Worm (Caenorhabditis elegans) whole organism, midembryonic: ENCODE measurements around the gene F40H3.1.

ENCODE experiments used
- T22C8.4 ChIP-seq: fragments of 200-800 bp; sonication (Bioruptor generic); IDR thresholded peaks from 2 replicates; pipeline ENCODE4 v1.3.6; 2022; ENCODE audit warnings: missing genetic modification characterization, missing compliant biosample characterization
- cog-1 ChIP-seq: sonication (generic microtip); optimal IDR thresholded peaks from 2 replicates; lab custom pipeline; 2016; ENCODE audit warnings: missing genetic modification characterization, missing compliant biosample characterization
- flt-1 ChIP-seq: fragments of 200-800 bp; sonication (Bioruptor generic); IDR thresholded peaks from 2 replicates; pipeline ENCODE4 v1.3.6; 2022; ENCODE audit warnings: missing genetic modification characterization, missing compliant biosample characterization
- klf-2 ChIP-seq: fragments of 200-800 bp; sonication (Bioruptor generic); conservative IDR thresholded peaks from 2 replicates; pipeline ENCODE4 v1.3.6; 2022; ENCODE audit warnings: missing genetic modification reagents, missing genetic modification characterization, missing compliant biosample characterization
- med-1 ChIP-seq: sonication (generic microtip); optimal IDR thresholded peaks from 2 replicates; lab custom pipeline; 2017; ENCODE audit warnings: missing genetic modification characterization, mild to moderate bottlenecking, missing compliant biosample characterization, antibody characterized with exemption, missing genetic modification reagents; ENCODE audit not compliant: insufficient read depth
- ref-1 ChIP-seq: fragments of 200-800 bp; sonication (Bioruptor generic); conservative IDR thresholded peaks from 2 replicates; pipeline ENCODE4 v1.3.6; 2022; ENCODE audit warnings: missing genetic modification reagents, missing genetic modification characterization, missing compliant biosample characterization
- tab-1 ChIP-seq: fragments of 200-800 bp; sonication (Bioruptor generic); IDR thresholded peaks from 2 replicates; pipeline ENCODE4 v1.3.6; 2022; ENCODE audit warnings: missing genetic modification characterization, missing compliant biosample characterization
- ztf-23 ChIP-seq: fragments of 200-800 bp; sonication (Bioruptor generic); IDR thresholded peaks from 2 replicates; pipeline ENCODE4 v1.3.6; 2022; ENCODE audit warnings: missing genetic modification reagents, missing genetic modification characterization, missing compliant biosample characterization
- ztf-29 ChIP-seq: fragments of 200-800 bp; sonication (Bioruptor generic); IDR thresholded peaks from 2 replicates; pipeline ENCODE4 v1.3.6; 2022; ENCODE audit warnings: missing genetic modification reagents, missing genetic modification characterization, missing compliant biosample characterization

The F40H3.1 gene

DNA sequence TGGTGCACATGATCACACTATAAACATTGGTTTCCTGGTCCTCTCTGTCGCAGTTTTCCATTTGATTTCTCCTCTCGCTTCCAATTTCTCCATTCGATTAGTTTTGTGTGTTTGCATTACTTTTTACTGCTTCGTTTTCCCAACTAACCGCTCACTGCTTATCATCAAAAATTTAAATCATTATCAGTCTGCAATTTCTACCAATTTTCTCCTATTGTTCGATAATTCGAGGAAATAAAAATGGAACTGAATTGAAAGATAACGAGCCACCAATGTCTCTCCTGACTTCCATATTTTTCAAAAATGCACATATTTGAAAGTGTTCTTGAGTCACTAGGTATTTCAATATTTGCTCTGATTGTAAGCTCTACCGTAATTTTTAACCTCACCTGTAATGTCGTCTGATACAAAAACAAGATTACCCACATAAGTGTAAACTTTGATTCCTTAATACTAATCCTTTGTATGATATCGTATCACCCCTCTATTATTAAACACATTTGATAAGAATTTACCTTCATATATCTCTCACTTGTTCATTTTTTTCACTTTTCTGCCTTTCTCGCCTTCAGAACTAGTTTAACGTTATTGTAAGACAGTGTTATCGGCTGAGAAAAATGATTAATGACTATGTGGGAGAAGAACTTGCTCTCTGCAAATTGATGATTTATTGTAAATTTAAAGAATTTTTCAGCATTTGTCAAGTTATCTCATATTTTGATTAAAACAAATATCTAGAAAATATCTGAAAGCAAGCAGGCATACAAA lies 1.5 kb upstream of the F40H3.1 start:
- TF ChIP-seq tab-1: no peak
- TF ChIP-seq flt-1 (GFP tag; lab: Robert Waterston, UW): no peak
- TF ChIP-seq cog-1 (tag; lab: Kevin White, UChicago): no peak
- TF ChIP-seq ref-1 (GFP tag; lab: Robert Waterston, UW): no peak
- no peak for TF ChIP-seq T22C8.4 (GFP tag; lab: Robert Waterston, UW)
- TF ChIP-seq ztf-29 (GFP tag; lab: Robert Waterston, UW): no peak

DNA sequence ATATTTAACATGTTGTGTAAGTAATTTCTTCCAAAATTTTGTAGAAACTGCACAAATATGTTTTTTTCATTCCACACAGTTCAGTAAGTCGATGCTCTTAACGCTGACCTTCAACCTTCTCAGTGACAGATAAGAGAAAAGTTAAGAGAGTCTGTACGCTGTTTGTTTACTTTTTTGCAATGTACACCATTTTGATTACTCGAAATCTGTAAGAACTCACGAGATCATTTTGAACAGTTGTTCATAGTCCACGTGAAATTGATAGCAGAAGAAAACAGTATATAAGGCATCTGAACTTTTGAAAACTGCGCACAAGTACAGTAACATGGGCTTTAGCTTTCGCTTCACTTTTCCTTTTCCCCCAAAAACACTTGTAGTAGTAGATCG lies 895 bp upstream of the F40H3.1 start:
- no peak for TF ChIP-seq ztf-29 (GFP tag; lab: Robert Waterston, UW)
- no peak for TF ChIP-seq cog-1 (tag; lab: Kevin White, UChicago)
- TF ChIP-seq tab-1: no peak
- TF ChIP-seq med-1 (GFP tag; lab: Kevin White, UChicago): no peak
- TF ChIP-seq ztf-23 (GFP tag; lab: Robert Waterston, UW): no peak
- no peak for TF ChIP-seq T22C8.4 (GFP tag; lab: Robert Waterston, UW)
- TF ChIP-seq ref-1 (GFP tag; lab: Robert Waterston, UW): no peak
- no peak for TF ChIP-seq klf-2 (GFP tag; lab: Robert Waterston, UW)
- no peak for TF ChIP-seq flt-1 (GFP tag; lab: Robert Waterston, UW)

DNA sequence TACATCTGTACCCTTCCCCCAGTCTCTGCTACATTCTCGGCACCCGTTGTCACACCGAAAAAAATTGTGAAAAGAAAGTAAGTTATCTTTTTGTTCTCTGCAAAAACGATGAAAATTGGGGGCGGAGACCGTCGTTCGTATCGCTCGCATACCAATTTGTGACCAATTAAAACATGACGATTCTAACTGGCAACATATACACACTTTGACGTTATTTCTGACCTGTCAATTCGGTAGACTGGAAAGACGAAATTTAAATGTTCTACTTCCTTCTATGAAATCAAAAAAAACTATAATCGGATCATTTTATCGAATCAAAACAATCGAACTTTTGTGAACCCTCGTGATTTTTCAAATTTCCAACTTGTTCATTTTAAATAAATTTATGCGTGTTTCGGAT lies 921 bp downstream of the F40H3.1 start:
- no peak for TF ChIP-seq ztf-23 (GFP tag; lab: Robert Waterston, UW)

DNA sequence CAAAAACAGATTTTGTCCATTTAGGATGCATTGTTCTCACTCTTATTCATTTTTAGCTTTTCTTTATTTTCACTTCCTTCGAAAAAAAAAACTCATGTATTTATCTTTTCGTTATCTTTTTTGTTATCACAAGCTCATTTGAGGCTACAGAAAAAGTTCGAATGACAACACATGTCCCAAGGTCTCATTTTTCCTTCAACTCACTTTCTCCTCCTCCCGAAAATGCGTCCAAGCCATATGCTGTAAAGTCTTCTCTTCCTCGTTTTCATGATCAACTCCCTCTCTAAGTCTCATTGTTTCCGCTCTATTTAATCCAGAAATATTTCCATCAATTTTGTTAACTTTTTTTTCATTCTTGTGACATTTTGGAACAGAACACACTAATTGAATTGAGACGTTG lies 1.7 kb downstream of the F40H3.1 start:
- TF ChIP-seq cog-1 (tag; lab: Kevin White, UChicago) (no peak), flt-1 (GFP tag; lab: Robert Waterston, UW) (no peak), T22C8.4 (GFP tag; lab: Robert Waterston, UW) (no peak), ztf-29 (GFP tag; lab: Robert Waterston, UW) (no peak), med-1 (GFP tag; lab: Kevin White, UChicago) (no peak), tab-1 (no peak)

DNA sequence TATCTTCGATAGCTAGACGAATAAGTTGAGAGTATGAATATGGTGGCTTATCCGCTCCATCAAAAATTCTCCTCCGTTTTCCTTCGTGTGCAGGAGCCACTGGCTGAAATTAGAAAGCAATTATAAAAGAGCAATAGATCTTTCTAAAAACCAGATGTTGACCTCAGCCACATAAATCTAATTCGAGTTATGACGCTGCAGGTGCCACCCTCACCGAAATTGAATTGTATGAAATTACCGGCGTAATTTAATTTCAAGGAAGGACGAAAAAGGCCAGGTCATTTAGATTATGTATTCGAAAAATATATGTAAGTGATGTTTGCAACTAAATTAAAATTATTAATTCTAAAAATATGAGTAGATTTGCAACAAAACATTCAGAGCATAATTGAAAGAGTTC lies 11.1 kb downstream of the F40H3.1 start:
- TF ChIP-seq med-1 (GFP tag; lab: Kevin White, UChicago) (no peak), cog-1 (tag; lab: Kevin White, UChicago) (no peak), ztf-29 (GFP tag; lab: Robert Waterston, UW) (no peak)

DNA sequence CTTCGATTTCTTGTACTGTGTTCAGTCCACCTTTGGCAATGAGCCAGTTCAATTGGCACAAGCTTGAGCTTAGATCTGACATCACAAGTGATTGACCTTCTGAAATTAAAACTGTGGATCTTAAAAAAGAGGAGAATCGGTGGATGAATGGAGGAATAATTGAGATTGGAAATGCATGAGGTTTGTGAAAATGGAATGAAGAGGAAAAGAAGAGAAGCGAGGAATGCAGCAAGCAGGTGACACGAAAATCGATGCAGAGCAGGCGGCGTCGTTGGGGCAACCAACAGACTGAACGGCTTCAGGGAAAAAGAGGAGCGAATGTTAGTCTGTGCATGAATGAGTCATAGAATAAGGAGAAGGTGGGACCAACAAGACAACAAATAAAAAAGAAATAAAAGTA lies 11.7 kb downstream of the F40H3.1 start, which contains the start of gene fkh-8:
Gene fkh-8 (minus strand): TSS at position 101 of the 400 bp plus-strand sequence.
- TF ChIP-seq ref-1 (GFP tag; lab: Robert Waterston, UW): no peak
- no peak for TF ChIP-seq med-1 (GFP tag; lab: Kevin White, UChicago)
- no peak for TF ChIP-seq tab-1
- no peak for TF ChIP-seq flt-1 (GFP tag; lab: Robert Waterston, UW)
- no peak for TF ChIP-seq cog-1 (tag; lab: Kevin White, UChicago)
- no peak for TF ChIP-seq ztf-23 (GFP tag; lab: Robert Waterston, UW)

DNA sequence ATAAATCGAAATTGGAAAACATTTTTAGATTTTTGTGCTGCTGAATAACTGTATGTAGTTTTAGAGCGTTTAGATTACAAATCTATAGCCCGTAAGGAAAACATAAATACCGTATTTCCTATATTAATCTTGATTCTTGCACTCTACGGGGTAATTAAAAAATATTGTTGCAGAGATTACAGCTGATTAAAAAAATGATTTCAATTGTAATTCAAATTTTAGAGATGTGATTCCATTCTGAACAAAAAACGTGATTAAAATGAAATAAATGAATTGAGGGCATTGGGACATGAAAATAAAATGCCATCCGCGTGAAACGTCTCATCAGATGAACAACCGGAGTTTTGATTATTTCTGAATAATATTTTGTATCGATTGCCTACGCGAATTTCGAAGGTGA lies 12.9 kb downstream of the F40H3.1 start, which contains the start of gene cpb-2:
Gene cpb-2 (plus strand): TSS at position 301 of the 400 bp plus-strand sequence.
- TF ChIP-seq ref-1 (GFP tag; lab: Robert Waterston, UW): no peak
- no peak for TF ChIP-seq klf-2 (GFP tag; lab: Robert Waterston, UW)

DNA sequence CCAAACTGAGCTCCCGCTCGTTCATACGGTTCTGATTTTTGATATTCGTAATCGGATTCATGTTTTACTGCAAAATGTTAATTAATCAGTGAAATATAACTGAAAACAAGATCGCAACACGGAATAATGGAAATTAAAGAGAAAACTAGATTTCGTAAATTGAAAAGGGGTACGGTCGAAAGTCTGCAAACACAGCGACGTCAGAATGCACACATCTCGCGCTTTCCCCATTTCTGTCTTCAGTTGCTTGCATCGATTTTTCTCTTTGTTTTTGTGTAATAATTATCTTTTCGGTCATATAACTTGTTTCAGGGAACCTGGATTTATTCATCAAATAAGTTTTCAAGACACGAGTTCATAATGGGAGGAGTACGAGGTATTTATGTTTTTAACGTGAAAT lies 17.2 kb downstream of the F40H3.1 start, which contains the start of the genes rbmx-2 and C30B5.2:
Gene rbmx-2 (minus strand): TSS at position 74 of the 400 bp plus-strand sequence.
Gene C30B5.2 (plus strand): TSS at position 306 of the 400 bp plus-strand sequence.
- no peak for TF ChIP-seq ref-1 (GFP tag; lab: Robert Waterston, UW)
- TF ChIP-seq med-1 (GFP tag; lab: Kevin White, UChicago): no peak
- TF ChIP-seq tab-1: no peak
- TF ChIP-seq ztf-23 (GFP tag; lab: Robert Waterston, UW): peak; percentile 36; the same call in 1 of the 2 replicates
- peak; percentile 62 for TF ChIP-seq T22C8.4 (GFP tag; lab: Robert Waterston, UW)

DNA sequence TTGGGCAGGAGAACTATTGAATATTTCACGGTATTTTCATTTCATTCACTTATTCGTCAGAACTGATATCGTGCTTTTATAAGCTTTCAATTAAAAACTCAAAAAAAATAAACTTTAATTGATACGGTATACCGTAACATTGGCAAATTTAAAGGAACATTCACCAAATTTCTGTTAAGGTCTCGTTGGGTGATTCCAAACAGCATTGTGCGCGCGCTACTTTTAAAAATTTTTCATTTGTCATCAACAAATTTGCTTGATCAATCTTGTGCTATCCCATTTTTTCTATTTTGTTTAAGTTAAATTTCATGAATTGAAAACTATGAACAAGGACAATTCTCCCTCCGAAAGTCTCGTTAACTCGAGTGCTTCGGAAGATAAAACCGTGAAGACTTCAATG lies 18.8 kb downstream of the F40H3.1 start, which contains the start of gene szy-4:
Gene szy-4 (plus strand): TSS at position 229 of the 400 bp plus-strand sequence.
- TF ChIP-seq cog-1 (tag; lab: Kevin White, UChicago) (no peak), ztf-29 (GFP tag; lab: Robert Waterston, UW) (no peak), ztf-23 (GFP tag; lab: Robert Waterston, UW) (no peak), flt-1 (GFP tag; lab: Robert Waterston, UW) (no peak), ref-1 (GFP tag; lab: Robert Waterston, UW) (no peak), klf-2 (GFP tag; lab: Robert Waterston, UW) (no peak), T22C8.4 (GFP tag; lab: Robert Waterston, UW) (no peak), tab-1 (no peak), med-1 (GFP tag; lab: Kevin White, UChicago) (no peak)

DNA sequence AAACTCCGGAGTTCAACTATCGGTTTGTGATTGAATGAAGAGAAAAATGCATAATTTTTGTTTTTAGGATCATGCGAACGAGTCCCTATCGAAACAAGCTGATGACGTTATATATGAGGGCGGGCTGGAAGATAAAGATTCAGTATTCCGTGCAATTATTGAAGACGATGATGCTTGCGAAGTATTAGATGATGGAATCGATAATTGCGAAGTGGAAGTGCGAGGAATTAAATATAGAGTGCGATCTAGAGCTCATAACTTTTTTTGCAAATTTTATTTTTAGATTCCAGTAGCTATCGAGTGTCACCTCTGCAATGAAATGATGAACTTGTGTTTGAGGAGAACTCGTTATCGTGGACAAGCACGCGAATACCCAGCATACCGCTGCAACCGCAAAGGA lies 19.4 kb downstream of the F40H3.1 start:
- TF ChIP-seq ztf-29 (GFP tag; lab: Robert Waterston, UW): no peak
- TF ChIP-seq klf-2 (GFP tag; lab: Robert Waterston, UW): no peak
- TF ChIP-seq flt-1 (GFP tag; lab: Robert Waterston, UW): no peak
- TF ChIP-seq med-1 (GFP tag; lab: Kevin White, UChicago): no peak
- no peak for TF ChIP-seq cog-1 (tag; lab: Kevin White, UChicago)
- TF ChIP-seq tab-1: no peak
- no peak for TF ChIP-seq ztf-23 (GFP tag; lab: Robert Waterston, UW)
- no peak for TF ChIP-seq ref-1 (GFP tag; lab: Robert Waterston, UW)
- TF ChIP-seq T22C8.4 (GFP tag; lab: Robert Waterston, UW): no peak
